Worm (Caenorhabditis elegans): ENCODE results near the gene lgc-29.
A peak's percentile ranks its signal among the peaks of the same experiment; 100 is the strongest.

Gene lgc-29

DNA sequence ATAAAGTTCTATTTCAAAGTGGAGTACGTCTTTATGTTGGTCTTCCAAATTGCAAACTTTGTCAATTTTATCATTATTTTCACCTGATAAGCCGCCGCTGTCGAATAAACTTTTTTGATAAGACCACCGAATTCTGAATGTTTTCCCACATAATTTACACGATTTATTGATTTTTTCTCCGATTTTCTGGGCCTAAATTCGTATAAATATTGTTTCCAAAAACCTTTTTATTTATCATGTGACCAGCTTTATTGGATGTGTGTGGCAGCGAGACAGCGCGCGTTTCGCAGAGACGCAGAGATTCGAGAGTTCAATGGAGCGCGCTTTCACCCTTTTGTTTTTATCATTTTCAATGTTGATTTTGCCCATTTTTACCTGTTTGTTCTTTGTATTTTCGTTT, 4.2 kb downstream of the lgc-29 start (continued):
- TF ChIP-seq ceh-82 (tag; optimal IDR thresholded peaks at IDR 0.05) (peak; percentile 26 to 86 (median 73)), dpl-1 (GFP tag; optimal IDR thresholded peaks at IDR 0.05) (peak; percentile 71 to 83 (median 78)), C16A3.4 (tag; optimal IDR thresholded peaks at IDR 0.05) (peak; percentile 32), ztf-11 (tag; optimal IDR thresholded peaks at IDR 0.05) (peak in 1 of 2 experiments; percentile 31), grh-1 (GFP tag; IDR thresholded peaks at IDR 0.05) (peak; percentile 68), sox-4 (tag; optimal IDR thresholded peaks at IDR 0.05) (peak; percentile 14), hpl-2 (GFP tag; optimal IDR thresholded peaks at IDR 0.05) (no peak), ces-1 (GFP tag; optimal IDR thresholded peaks at IDR 0.05) (no peak), lsy-2 (tag; optimal IDR thresholded peaks at IDR 0.05) (peak; percentile 85 to 91), hlh-4 (tag; optimal IDR thresholded peaks at IDR 0.05) (no peak), C04F5.9 (tag; optimal IDR thresholded peaks at IDR 0.05) (no peak), ztf-4 (tag; optimal IDR thresholded peaks at IDR 0.05) (peak; percentile 67), nhr-19 (GFP tag; conservative IDR thresholded peaks at IDR 0.05) (peak; percentile 90), elt-2 (tag; optimal IDR thresholded peaks at IDR 0.05) (peak; percentile 69), ets-5 (GFP tag; IDR thresholded peaks at IDR 0.05) (no peak), pax-3 (tag; optimal IDR thresholded peaks at IDR 0.05) (peak; percentile 74), nhr-85 (tag) (peak; percentile 91), alr-1 (tag; optimal IDR thresholded peaks at IDR 0.05; ENCODE audit: borderline replicate concordance) (no peak), nhr-77 (tag; optimal IDR thresholded peaks at IDR 0.05) (peak; percentile 44), egl-27 (tag; optimal IDR thresholded peaks at IDR 0.05) (no peak), pqm-1 (tag; optimal IDR thresholded peaks at IDR 0.05) (peak; percentile 82), rnt-1 (tag; optimal IDR thresholded peaks at IDR 0.05) (peak; percentile 89), sup-37 (GFP tag; optimal IDR thresholded peaks at IDR 0.05) (peak; percentile 76), nhr-11 (tag; optimal IDR thresholded peaks at IDR 0.05) (peak; percentile 20), lin-14 (GFP tag; optimal IDR thresholded peaks at IDR 0.05) (peak; percentile 97), irx-1 (tag; optimal IDR thresholded peaks at IDR 0.05) (peak; percentile 86), isw-1 (GFP tag; IDR thresholded peaks at IDR 0.05) (peak; percentile 83), tbx-2 (tag; optimal IDR thresholded peaks at IDR 0.05) (peak; percentile 92), lin-13 (GFP tag; optimal IDR thresholded peaks at IDR 0.05) (peak; percentile 80), fkh-4 (tag; optimal IDR thresholded peaks at IDR 0.05; ENCODE audit: borderline replicate concordance) (peak; percentile 63), blmp-1 (tag; optimal IDR thresholded peaks at IDR 0.05) (peak; percentile 70), dsc-1 (tag; optimal IDR thresholded peaks at IDR 0.05) (peak; percentile 95), unc-86 (tag; optimal IDR thresholded peaks at IDR 0.05) (peak; percentile 86), mep-1 (tag; optimal IDR thresholded peaks at IDR 0.05) (peak; percentile 96), zag-1 (tag; optimal IDR thresholded peaks at IDR 0.05) (no peak), F16B12.6 (tag; optimal IDR thresholded peaks at IDR 0.05) (peak; percentile 42), fos-1 (tag; optimal IDR thresholded peaks at IDR 0.05) (peak; percentile 59), ceh-63 (GFP tag; optimal IDR thresholded peaks at IDR 0.05) (no peak), skn-1 (tag; optimal IDR thresholded peaks at IDR 0.05) (peak; percentile 89), ceh-88 (GFP tag; IDR thresholded peaks at IDR 0.05) (0 out of 2 replicates have a peak, but pooled peaks have one; percentile 36), zip-4 (GFP tag; optimal IDR thresholded peaks at IDR 0.05) (peak; percentile 5), nhr-12 (tag; optimal IDR thresholded peaks at IDR 0.05) (no peak), lin-35 (GFP tag; optimal IDR thresholded peaks at IDR 0.05) (peak; percentile 81 to 86), nhr-76 (tag; optimal IDR thresholded peaks at IDR 0.05) (no peak), elt-3 (tag; optimal IDR thresholded peaks at IDR 0.05) (peak in 2 of 6 experiments; percentile 74 to 94), snpc-4 (tag; optimal IDR thresholded peaks at IDR 0.05) (peak; percentile 85), jun-1 (tag; optimal IDR thresholded peaks at IDR 0.05) (peak; percentile 26), nhr-71 (tag; optimal IDR thresholded peaks at IDR 0.05) (peak; percentile 96), nhr-90 (tag; optimal IDR thresholded peaks at IDR 0.05; ENCODE audit: poor library complexity) (peak; percentile 90), mab-9 (GFP tag; IDR thresholded peaks at IDR 0.05) (peak; percentile 71), mdl-1 (tag; optimal IDR thresholded peaks at IDR 0.05) (peak in 1 of 2 experiments; percentile 85)

Measured in whole organism, L1 larva.